Worm (Caenorhabditis elegans): ENCODE results near the gene prp-21.

- TF ChIP-seq ama-1 (optimal IDR thresholded peaks at IDR 0.05) (no peak), nfya-1 (tag; optimal IDR thresholded peaks at IDR 0.05) (no peak), mec-3 (tag; optimal IDR thresholded peaks at IDR 0.05; ENCODE audit: borderline replicate concordance) (no peak), pha-2 (tag; optimal IDR thresholded peaks at IDR 0.05) (no peak), sdc-2 (tag; optimal IDR thresholded peaks at IDR 0.05) (no peak), nhr-11 (tag; optimal IDR thresholded peaks at IDR 0.05) (no peak), hlh-6 (tag; optimal IDR thresholded peaks at IDR 0.05) (no peak), ceh-24 (tag; optimal IDR thresholded peaks at IDR 0.05) (no peak), fkh-10 (GFP tag; optimal IDR thresholded peaks at IDR 0.05) (no peak), elt-2 (tag; optimal IDR thresholded peaks at IDR 0.05) (no peak)
These were observed 28.3 kb upstream of the prp-21 start for ce11 chrII:456371-456770.
